Worm (Caenorhabditis elegans) whole organism, midembryonic: Measurements from ENCODE around the gene srh-105.
A peak's percentile ranks its signal among the peaks of the same experiment; 100 is the strongest.

Source experiments
- T22C8.4 ChIP-seq: fragments of 200-800 bp; sonication (Bioruptor generic); IDR thresholded peaks from 2 replicates; pipeline ENCODE4 v1.3.6; 2022; ENCODE audit warnings: missing genetic modification characterization, missing compliant biosample characterization
- cog-1 ChIP-seq: sonication (generic microtip); optimal IDR thresholded peaks from 2 replicates; lab custom pipeline; 2016; ENCODE audit warnings: missing genetic modification characterization, missing compliant biosample characterization
- flt-1 ChIP-seq: fragments of 200-800 bp; sonication (Bioruptor generic); IDR thresholded peaks from 2 replicates; pipeline ENCODE4 v1.3.6; 2022; ENCODE audit warnings: missing genetic modification characterization, missing compliant biosample characterization
- klf-2 ChIP-seq: fragments of 200-800 bp; sonication (Bioruptor generic); conservative IDR thresholded peaks from 2 replicates; pipeline ENCODE4 v1.3.6; 2022; ENCODE audit warnings: missing genetic modification reagents, missing genetic modification characterization, missing compliant biosample characterization
- med-1 ChIP-seq: sonication (generic microtip); optimal IDR thresholded peaks from 2 replicates; lab custom pipeline; 2017; ENCODE audit warnings: missing genetic modification characterization, mild to moderate bottlenecking, missing compliant biosample characterization, antibody characterized with exemption, missing genetic modification reagents; ENCODE audit not compliant: insufficient read depth
- ref-1 ChIP-seq: fragments of 200-800 bp; sonication (Bioruptor generic); conservative IDR thresholded peaks from 2 replicates; pipeline ENCODE4 v1.3.6; 2022; ENCODE audit warnings: missing genetic modification reagents, missing genetic modification characterization, missing compliant biosample characterization
- tab-1 ChIP-seq: fragments of 200-800 bp; sonication (Bioruptor generic); IDR thresholded peaks from 2 replicates; pipeline ENCODE4 v1.3.6; 2022; ENCODE audit warnings: missing genetic modification characterization, missing compliant biosample characterization
- ztf-23 ChIP-seq: fragments of 200-800 bp; sonication (Bioruptor generic); IDR thresholded peaks from 2 replicates; pipeline ENCODE4 v1.3.6; 2022; ENCODE audit warnings: missing genetic modification reagents, missing genetic modification characterization, missing compliant biosample characterization
- ztf-29 ChIP-seq: fragments of 200-800 bp; sonication (Bioruptor generic); IDR thresholded peaks from 2 replicates; pipeline ENCODE4 v1.3.6; 2022; ENCODE audit warnings: missing genetic modification reagents, missing genetic modification characterization, missing compliant biosample characterization

Gene srh-105

DNA sequence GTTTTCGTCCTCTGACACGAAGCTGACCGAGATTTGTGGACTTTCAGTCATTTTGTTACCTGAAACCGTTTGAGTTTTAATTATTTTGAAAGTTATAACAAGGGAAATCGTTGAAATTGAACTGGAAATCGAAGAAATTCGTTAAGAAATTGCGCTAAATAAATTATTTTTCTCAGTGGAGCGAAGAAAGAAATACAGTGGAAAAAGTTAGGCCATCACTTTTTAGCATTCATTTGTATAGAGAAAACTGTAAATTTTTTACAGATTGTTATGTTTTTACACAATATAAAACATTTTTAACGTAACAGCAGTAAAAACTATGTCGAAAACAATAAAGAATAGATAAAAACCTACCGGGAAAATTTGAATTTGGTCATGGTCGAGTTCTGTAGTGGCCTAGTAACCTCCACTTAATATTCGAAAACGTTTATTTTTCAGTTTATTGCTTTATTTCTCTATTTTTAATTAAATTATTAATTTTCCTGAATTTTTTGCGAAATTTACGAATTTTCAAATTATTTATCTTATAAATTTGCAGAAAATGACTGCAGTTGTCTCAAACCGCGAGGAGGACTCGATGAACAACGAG lies 24.7 kb downstream of the srh-105 start, which contains the start of the genes gldi-1 and prp-21:
Gene gldi-1, minus strand, starts transcription at position 51 of the 589 bp plus-strand sequence.
Gene prp-21, plus strand, starts transcription at position 539 of the 589 bp plus-strand sequence.
- no peak for TF ChIP-seq ztf-23 (GFP tag; lab: Robert Waterston, UW)
- TF ChIP-seq med-1 = no peak
- TF ChIP-seq ztf-29 (GFP tag; lab: Robert Waterston, UW) = no peak
- no peak for TF ChIP-seq ref-1 (GFP tag; lab: Robert Waterston, UW)
- no peak for TF ChIP-seq klf-2 (GFP tag; lab: Robert Waterston, UW)
- TF ChIP-seq cog-1 (tag; lab: Kevin White, UChicago) = no peak
- TF ChIP-seq flt-1 (GFP tag; lab: Robert Waterston, UW) = no peak
- no peak for TF ChIP-seq T22C8.4 (GFP tag; lab: Robert Waterston, UW)
- no peak for TF ChIP-seq tab-1 (GFP tag; lab: Robert Waterston, UW)

DNA sequence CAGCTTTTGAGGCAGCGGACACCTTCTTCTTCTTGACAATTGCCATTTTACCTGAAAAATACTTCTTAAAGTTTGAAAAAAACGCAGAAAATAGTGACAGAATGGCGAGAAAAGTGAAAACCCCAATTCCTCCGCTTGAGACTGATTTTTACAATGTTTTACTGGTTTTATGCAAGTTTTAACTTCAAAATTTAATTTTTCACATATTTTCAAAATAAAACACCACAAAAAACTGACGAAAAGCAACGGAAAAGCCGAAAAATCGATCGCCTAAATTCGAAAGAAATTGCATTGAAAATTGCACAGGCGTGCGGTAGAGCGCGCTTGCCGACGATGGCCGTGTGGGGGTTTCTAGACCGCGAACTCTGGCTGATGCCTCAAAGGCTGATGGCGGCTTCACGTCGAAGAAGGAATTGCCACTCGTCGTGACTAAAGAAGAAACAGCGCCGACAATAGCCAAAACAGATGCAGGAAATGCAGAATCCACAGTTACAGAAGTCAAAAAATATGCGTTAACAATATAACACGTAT lies 33.2 kb downstream of the srh-105 start, which contains the start of gene nsun-1:
Gene nsun-1, minus strand, starts transcription at position 51 of the 531 bp plus-strand sequence.
- TF ChIP-seq ztf-29 (GFP tag; lab: Robert Waterston, UW) (no peak), med-1 (no peak), tab-1 (GFP tag; lab: Robert Waterston, UW) (no peak), klf-2 (GFP tag; lab: Robert Waterston, UW) (0 out of 2 replicates have a peak, but pooled peaks have one; percentile 30), cog-1 (tag; lab: Kevin White, UChicago) (no peak), ztf-23 (GFP tag; lab: Robert Waterston, UW) (peak; percentile 67; the same call in 1 of the 2 replicates), ref-1 (GFP tag; lab: Robert Waterston, UW) (no peak), flt-1 (GFP tag; lab: Robert Waterston, UW) (0 out of 2 replicates have a peak, but pooled peaks have one; percentile 62)

DNA sequence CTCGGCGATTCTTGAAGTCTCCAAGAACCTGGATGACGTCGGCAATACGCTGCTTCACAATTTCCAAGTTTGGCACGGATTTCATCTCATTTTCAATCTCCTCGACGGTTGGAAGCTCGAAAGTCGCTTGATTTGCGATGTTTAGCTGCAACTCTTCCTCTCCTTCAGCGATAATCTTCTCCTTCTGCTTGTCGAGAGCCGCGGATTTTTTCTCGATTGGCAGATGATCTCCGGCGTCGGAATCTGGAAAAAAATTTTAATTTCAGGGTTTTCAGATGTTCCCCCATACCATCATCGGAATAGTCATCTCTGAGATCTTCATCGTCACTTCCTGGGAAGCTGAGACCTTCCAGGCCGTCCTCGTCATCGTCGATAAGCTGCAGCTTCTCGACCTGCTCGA lies 33.8 kb downstream of the srh-105 start:
- TF ChIP-seq med-1 = no peak
- no peak for TF ChIP-seq flt-1 (GFP tag; lab: Robert Waterston, UW)
- no peak for TF ChIP-seq ztf-29 (GFP tag; lab: Robert Waterston, UW)
- TF ChIP-seq ztf-23 (GFP tag; lab: Robert Waterston, UW) = no peak
- TF ChIP-seq ref-1 (GFP tag; lab: Robert Waterston, UW) = no peak
- TF ChIP-seq klf-2 (GFP tag; lab: Robert Waterston, UW) = no peak
- no peak for TF ChIP-seq T22C8.4 (GFP tag; lab: Robert Waterston, UW)
- TF ChIP-seq cog-1 (tag; lab: Kevin White, UChicago) = no peak
- TF ChIP-seq tab-1 (GFP tag; lab: Robert Waterston, UW) = no peak

ce11 chrII:473203-473602 lies 35.9 kb downstream of the srh-105 start, which contains the start of gene W07E6.5:
Gene W07E6.5 (plus strand): TSS chrII:473503.
- TF ChIP-seq T22C8.4 (GFP tag; lab: Robert Waterston, UW) = no peak
- no peak for TF ChIP-seq klf-2 (GFP tag; lab: Robert Waterston, UW)
- TF ChIP-seq ztf-29 (GFP tag; lab: Robert Waterston, UW) = no peak

DNA sequence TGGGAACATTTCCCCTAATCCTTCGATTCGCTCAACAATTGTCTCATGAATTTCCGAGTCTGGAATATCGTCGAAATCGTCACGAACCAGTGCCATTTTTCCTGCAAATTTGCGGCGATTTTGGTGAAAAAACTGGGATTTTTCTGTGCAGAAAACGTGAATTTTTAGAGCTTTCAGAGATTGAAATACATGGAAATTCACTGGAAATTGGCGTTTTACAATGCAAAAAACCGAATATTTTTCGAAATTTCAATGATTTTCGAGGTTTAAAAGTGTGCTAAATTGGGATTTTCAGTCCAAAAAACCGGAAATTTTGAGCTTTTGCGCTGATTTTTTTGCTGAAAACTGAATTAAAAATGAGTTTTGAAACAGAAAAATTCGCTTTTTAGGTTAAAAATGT lies 38.8 kb downstream of the srh-105 start, which contains the start of gene tomm-22:
Gene tomm-22, minus strand, starts transcription at position 101 of the 400 bp plus-strand sequence.
- TF ChIP-seq tab-1 (GFP tag; lab: Robert Waterston, UW) (no peak), ref-1 (GFP tag; lab: Robert Waterston, UW) (no peak), med-1 (no peak), ztf-23 (GFP tag; lab: Robert Waterston, UW) (no peak), flt-1 (GFP tag; lab: Robert Waterston, UW) (no peak), klf-2 (GFP tag; lab: Robert Waterston, UW) (no peak), ztf-29 (GFP tag; lab: Robert Waterston, UW) (no peak), cog-1 (tag; lab: Kevin White, UChicago) (no peak)

ce11 chrII:467265-467664 lies 41.9 kb downstream of the srh-105 start, which contains the start of gene nfyb-1:
Gene nfyb-1 (minus strand): TSS chrII:467365.
- TF ChIP-seq ztf-29 (GFP tag; lab: Robert Waterston, UW) (no peak), cog-1 (tag; lab: Kevin White, UChicago) (no peak), T22C8.4 (GFP tag; lab: Robert Waterston, UW) (no peak), flt-1 (GFP tag; lab: Robert Waterston, UW) (no peak), med-1 (no peak), ref-1 (GFP tag; lab: Robert Waterston, UW) (no peak), ztf-23 (GFP tag; lab: Robert Waterston, UW) (no peak), tab-1 (GFP tag; lab: Robert Waterston, UW) (no peak), klf-2 (GFP tag; lab: Robert Waterston, UW) (no peak)

DNA sequence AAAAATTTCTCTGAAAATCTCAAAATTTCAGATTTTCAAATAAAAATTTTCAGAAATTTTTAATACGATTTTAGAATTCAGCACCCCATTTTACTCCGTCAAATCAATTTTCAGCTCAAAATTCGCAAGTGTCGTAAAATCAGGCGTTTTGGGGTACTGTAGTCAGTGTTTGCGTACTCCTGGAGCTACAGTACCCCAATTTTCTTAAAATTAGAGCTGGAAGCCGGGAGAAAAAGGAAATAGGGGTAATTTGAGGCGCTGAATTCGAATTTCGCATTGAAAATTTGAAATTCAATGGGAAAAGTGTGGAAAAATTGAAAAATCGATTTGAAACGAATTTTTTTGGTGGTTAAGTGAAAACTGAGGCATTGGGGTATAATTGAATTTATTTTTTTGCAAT lies 47.8 kb downstream of the srh-105 start:
- TF ChIP-seq klf-2 (GFP tag; lab: Robert Waterston, UW) = no peak
- TF ChIP-seq flt-1 (GFP tag; lab: Robert Waterston, UW) = no peak
- TF ChIP-seq ref-1 (GFP tag; lab: Robert Waterston, UW) = no peak
- TF ChIP-seq tab-1 (GFP tag; lab: Robert Waterston, UW) = no peak
- no peak for TF ChIP-seq ztf-23 (GFP tag; lab: Robert Waterston, UW)
- TF ChIP-seq T22C8.4 (GFP tag; lab: Robert Waterston, UW) = no peak
- TF ChIP-seq cog-1 (tag; lab: Kevin White, UChicago) = no peak
- TF ChIP-seq med-1 = no peak
- TF ChIP-seq ztf-29 (GFP tag; lab: Robert Waterston, UW) = no peak

DNA sequence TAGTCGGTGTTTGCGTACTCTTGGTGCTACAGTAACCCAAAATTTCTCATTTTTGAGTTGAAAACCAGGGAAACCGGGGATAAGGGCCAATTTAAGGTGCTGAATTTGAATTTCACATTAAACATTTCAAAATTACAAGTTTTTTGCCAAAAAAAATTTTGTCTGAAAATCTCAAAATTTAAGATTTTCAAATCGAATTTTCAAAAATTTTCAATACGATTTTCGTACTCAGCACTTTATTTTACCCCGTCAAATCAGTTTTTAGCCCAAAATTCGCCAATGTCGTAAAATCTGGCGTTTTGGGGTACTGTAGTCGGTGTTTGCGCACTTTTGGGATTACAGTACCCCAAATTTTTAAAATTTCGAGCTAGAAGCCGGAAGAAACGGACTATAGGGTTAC lies 48.3 kb downstream of the srh-105 start, which contains the start of gene W10D9.3:
Gene W10D9.3, minus strand, starts transcription at position 101 of the 400 bp plus-strand sequence.
- TF ChIP-seq ref-1 (GFP tag; lab: Robert Waterston, UW) (no peak), med-1 (no peak), klf-2 (GFP tag; lab: Robert Waterston, UW) (no peak), tab-1 (GFP tag; lab: Robert Waterston, UW) (no peak), cog-1 (tag; lab: Kevin White, UChicago) (no peak), ztf-23 (GFP tag; lab: Robert Waterston, UW) (no peak), ztf-29 (GFP tag; lab: Robert Waterston, UW) (no peak), flt-1 (GFP tag; lab: Robert Waterston, UW) (no peak), T22C8.4 (GFP tag; lab: Robert Waterston, UW) (no peak)
